Worm (Caenorhabditis elegans) whole organism, mixed stage, embryonic: ENCODE results near the gene nhx-1.

Experiments
- elt-3 ChIP-seq: fragments of 150-350 bp; optimal IDR thresholded peaks from 2 replicates; lab custom pipeline; 2014; ENCODE audit warnings: missing biosample characterization, missing genetic modification characterization
- lin-32 ChIP-seq: fragments of 200-800 bp; sonication (Bioruptor generic); optimal IDR thresholded peaks from 2 replicates; lab custom pipeline; 2018; ENCODE audit warnings: mild to moderate bottlenecking, missing genetic modification characterization, missing compliant biosample characterization
- nhr-12 ChIP-seq: fragments of 150-350 bp; optimal IDR thresholded peaks from 2 replicates; lab custom pipeline; 2014; ENCODE audit warnings: missing biosample characterization, missing genetic modification characterization
- pha-4 ChIP-seq: fragments of 150-350 bp; optimal IDR thresholded peaks from 2 replicates; lab custom pipeline; 2018; ENCODE audit warnings: missing biosample characterization, missing genetic modification reagents, missing genetic modification characterization
- sptf-1 ChIP-seq: sonication (generic microtip); optimal IDR thresholded peaks from 2 replicates; lab custom pipeline; 2017; ENCODE audit warnings: mild to moderate bottlenecking, missing genetic modification characterization, moderate library complexity, missing compliant biosample characterization

ce11 chrX:15997926-15998325, 19.0 kb upstream of the nhx-1 start:
- TF ChIP-seq elt-3 (tag; lab: Kevin White, UChicago) (no peak), sptf-1 (no peak), pha-4 (tag; lab: Kevin White, UChicago) (no peak), lin-32 (GFP tag; lab: Kevin White, UChicago) (no peak), nhr-12 (tag; lab: Kevin White, UChicago) (no peak)
